Fruit fly (Drosophila melanogaster): ENCODE measurements around the gene mura.

Gene mura

dm6 chr3R:9493627-9494626 lies 57.7 kb downstream of the mura start, which contains the start of gene CG16779 (continued):
- TF ChIP-seq CG6689 (GFP tag; IDR thresholded peaks at IDR 0.05) (0 out of 2 replicates have a peak, but pooled peaks have one; percentile 25), pita (GFP tag; optimal IDR thresholded peaks at IDR 0.05) (no peak), CG4404 (GFP tag; IDR thresholded peaks at IDR 0.05) (peak; percentile 36; the same call in 1 of the 2 replicates), CG2875 (GFP tag; optimal IDR thresholded peaks at IDR 0.05) (no peak), CG30431 (GFP tag; optimal IDR thresholded peaks at IDR 0.05) (peak; percentile 43), bowl (GFP tag; IDR thresholded peaks at IDR 0.05) (no peak), CG9817 (tag; optimal IDR thresholded peaks at IDR 0.05) (peak; percentile 7), CG12942 (GFP tag; optimal IDR thresholded peaks at IDR 0.05) (no peak), vvl (GFP tag; IDR thresholded peaks at IDR 0.05) (no peak), trh (GFP tag; optimal IDR thresholded peaks at IDR 0.05) (peak; percentile 14), da (GFP tag; optimal IDR thresholded peaks at IDR 0.05) (no peak), Taf1 (GFP tag; IDR thresholded peaks at IDR 0.05) (no peak), CG6175 (GFP tag; IDR thresholded peaks at IDR 0.05) (no peak), CG8359 (GFP tag; optimal IDR thresholded peaks at IDR 0.05; ENCODE audit: borderline replicate concordance) (no peak), ind (GFP tag; optimal IDR thresholded peaks at IDR 0.05) (peak; percentile 17), CG17359 (tag; optimal IDR thresholded peaks at IDR 0.05) (no peak), Abd-B (GFP tag; optimal IDR thresholded peaks at IDR 0.05) (peak; percentile 4), NFAT (GFP tag; IDR thresholded peaks at IDR 0.05) (no peak), tna (GFP tag; IDR thresholded peaks at IDR 0.05; ENCODE audit: partially characterized antibody) (no peak), CG12236 (GFP tag; optimal IDR thresholded peaks at IDR 0.05) (no peak), Bteb2 (GFP tag; optimal IDR thresholded peaks at IDR 0.05) (peak; percentile 15), CG33213 (GFP tag; optimal IDR thresholded peaks at IDR 0.05) (no peak), MTF-1 (GFP tag; optimal IDR thresholded peaks at IDR 0.05; ENCODE audit: borderline replicate concordance) (no peak), aop (GFP tag; IDR thresholded peaks at IDR 0.05) (no peak), CG15269 (tag; optimal IDR thresholded peaks at IDR 0.05) (peak; percentile 49), wdn (GFP tag; IDR thresholded peaks at IDR 0.05) (no peak), tgo (GFP tag; IDR thresholded peaks at IDR 0.05) (peak; percentile 30; the same call in 1 of the 3 replicates), HLHmδ (GFP tag; optimal IDR thresholded peaks at IDR 0.05) (no peak), gcm (GFP tag; optimal IDR thresholded peaks at IDR 0.05) (no peak), sisA (GFP tag; IDR thresholded peaks at IDR 0.05) (0 out of 2 replicates have a peak, but pooled peaks have one; percentile 12), CG17829 (tag; optimal IDR thresholded peaks at IDR 0.05) (no peak), CG32772 (GFP tag; IDR thresholded peaks at IDR 0.05) (no peak), wek (GFP tag; optimal IDR thresholded peaks at IDR 0.05) (no peak), shn (GFP tag; optimal IDR thresholded peaks at IDR 0.05) (no peak), CG14050 (GFP tag; IDR thresholded peaks at IDR 0.05) (no peak), fd96Cb (tag; optimal IDR thresholded peaks at IDR 0.05) (peak; percentile 28), ssp (GFP tag; IDR thresholded peaks at IDR 0.05) (no peak), CG7745 (tag; optimal IDR thresholded peaks at IDR 0.05) (no peak), Doc2 (GFP tag; IDR thresholded peaks at IDR 0.05) (no peak), tx (GFP tag; optimal IDR thresholded peaks at IDR 0.05) (no peak), CG12659 (GFP tag; optimal IDR thresholded peaks at IDR 0.05) (peak; percentile 19), CG7372 (GFP tag; IDR thresholded peaks at IDR 0.05) (no peak), disco-r (GFP tag; optimal IDR thresholded peaks at IDR 0.05) (peak; percentile 16), slbo (GFP tag; IDR thresholded peaks at IDR 0.05) (0 out of 2 replicates have a peak, but pooled peaks have one; percentile 3), nerfin-2 (GFP tag; IDR thresholded peaks at IDR 0.05; ENCODE audit: partially characterized antibody) (no peak), CHES-1-like (GFP tag; optimal IDR thresholded peaks at IDR 0.05) (no peak), az2 (GFP tag; optimal IDR thresholded peaks at IDR 0.05) (peak; percentile 59), cg (GFP tag; optimal IDR thresholded peaks at IDR 0.05) (no peak), CG4707 (GFP tag; optimal IDR thresholded peaks at IDR 0.05) (no peak)
